Worm (Caenorhabditis elegans) whole organism, young adult: ENCODE measurements around the gene F26D2.15.

Experiments
- B0019.2 ChIP-seq: fragments of 200-800 bp; sonication (Bioruptor generic); conservative IDR thresholded peaks from 2 replicates; pipeline ENCODE4 v1.3.6; 2022; ENCODE audit warnings: missing genetic modification reagents, missing genetic modification characterization, missing compliant biosample characterization
- F37B4.10 ChIP-seq: fragments of 200-800 bp; sonication (Bioruptor generic); IDR thresholded peaks from 2 replicates; pipeline ENCODE4 v1.3.6; 2022; ENCODE audit warnings: missing genetic modification characterization, missing compliant biosample characterization
- F49E8.2 ChIP-seq: sonication (generic microtip); optimal IDR thresholded peaks from 3 replicates; lab custom pipeline; 2017; ENCODE audit warnings: missing genetic modification characterization, mild to moderate bottlenecking, missing compliant biosample characterization, antibody characterized with exemption, moderate library complexity; ENCODE audit not compliant: insufficient read depth
- F52B5.7 ChIP-seq: sonication (generic microtip); optimal IDR thresholded peaks from 2 replicates; lab custom pipeline; 2016; ENCODE audit warnings: mild to moderate bottlenecking, missing genetic modification characterization, missing compliant biosample characterization
- F55B11.4 ChIP-seq: sonication (generic microtip); optimal IDR thresholded peaks from 2 replicates; lab custom pipeline; 2016; ENCODE audit warnings: missing compliant biosample characterization, missing genetic modification characterization, borderline replicate concordance; ENCODE audit not compliant: insufficient read depth
- F57C9.4 ChIP-seq: sonication (generic microtip); optimal IDR thresholded peaks from 2 replicates; lab custom pipeline; 2017; ENCODE audit warnings: mild to moderate bottlenecking, missing genetic modification characterization, missing compliant biosample characterization
- K12H6.12 ChIP-seq: fragments of 200-800 bp; sonication (Bioruptor generic); optimal IDR thresholded peaks from 2 replicates; lab custom pipeline; 2018; ENCODE audit warnings: mild to moderate bottlenecking, missing genetic modification characterization, missing compliant biosample characterization
- T07F8.4 ChIP-seq: sonication (generic microtip); optimal IDR thresholded peaks from 2 replicates; lab custom pipeline; 2016; ENCODE audit warnings: mild to moderate bottlenecking, missing genetic modification characterization, moderate library complexity, missing compliant biosample characterization
- Y53F4B.3 ChIP-seq: fragments of 200-800 bp; sonication (Bioruptor generic); IDR thresholded peaks from 2 replicates; pipeline ENCODE4 v1.3.6; 2022; ENCODE audit warnings: missing genetic modification reagents, missing genetic modification characterization, missing compliant biosample characterization
- Y56A3A.18 ChIP-seq: fragments of 200-800 bp; sonication (Bioruptor generic); IDR thresholded peaks from 2 replicates; pipeline ENCODE4 v1.3.6; 2022; ENCODE audit warnings: missing genetic modification reagents, missing genetic modification characterization, missing compliant biosample characterization
- ZK185.1 ChIP-seq: sonication (generic microtip); optimal IDR thresholded peaks from 2 replicates; lab custom pipeline; 2016; ENCODE audit warnings: mild to moderate bottlenecking, missing genetic modification characterization, missing compliant biosample characterization; ENCODE audit not compliant: poor library complexity, severe bottlenecking
- athp-1 ChIP-seq: sonication (generic microtip); optimal IDR thresholded peaks from 2 replicates; lab custom pipeline; 2017; ENCODE audit warnings: mild to moderate bottlenecking, missing genetic modification characterization, missing compliant biosample characterization
- bed-1 ChIP-seq: fragments of 200-800 bp; sonication (Bioruptor generic); IDR thresholded peaks from 2 replicates; pipeline ENCODE4 v1.3.6; 2022; ENCODE audit warnings: missing genetic modification reagents, missing genetic modification characterization, missing compliant biosample characterization
- cebp-2 ChIP-seq: fragments of 200-800 bp; sonication (Bioruptor generic); IDR thresholded peaks from 2 replicates; pipeline ENCODE4 v1.3.6; 2022; ENCODE audit warnings: missing genetic modification characterization, missing compliant biosample characterization
- chd-7 ChIP-seq: sonication (generic microtip); optimal IDR thresholded peaks from 2 replicates; lab custom pipeline; 2016; ENCODE audit warnings: mild to moderate bottlenecking, missing genetic modification characterization, moderate library complexity, missing compliant biosample characterization
- dpff-1 ChIP-seq: sonication (generic microtip); optimal IDR thresholded peaks from 2 replicates; lab custom pipeline; 2017; ENCODE audit warnings: mild to moderate bottlenecking, missing genetic modification characterization, missing compliant biosample characterization
- efl-1 ChIP-seq: fragments of 150-350 bp; optimal IDR thresholded peaks from 2 replicates; lab custom pipeline; 2014; ENCODE audit warnings: missing biosample characterization, missing genetic modification reagents, missing genetic modification characterization
- egrh-3 ChIP-seq: fragments of 200-800 bp; sonication (Bioruptor generic); IDR thresholded peaks from 2 replicates; pipeline ENCODE4 v1.3.6; 2022; ENCODE audit warnings: missing genetic modification reagents, missing genetic modification characterization, missing compliant biosample characterization
- ekl-4 ChIP-seq: fragments of 200-800 bp; sonication (Bioruptor generic); IDR thresholded peaks from 2 replicates; pipeline ENCODE4 v1.3.6; 2022; ENCODE audit warnings: missing genetic modification reagents, missing genetic modification characterization, missing compliant biosample characterization
- ets-4 ChIP-seq: fragments of 200-800 bp; sonication (Bioruptor generic); optimal IDR thresholded peaks from 2 replicates; lab custom pipeline; 2018; ENCODE audit warnings: mild to moderate bottlenecking, missing genetic modification characterization, missing compliant biosample characterization
- him-1 ChIP-seq: sonication (generic microtip); optimal IDR thresholded peaks from 2 replicates; lab custom pipeline; 2016; ENCODE audit warnings: missing genotype, missing genetic modification reagents, missing genetic modification characterization, missing compliant biosample characterization
- hlh-26 ChIP-seq: fragments of 200-800 bp; sonication (Bioruptor generic); conservative IDR thresholded peaks from 2 replicates; pipeline ENCODE4 v1.3.6; 2022; ENCODE audit warnings: missing genetic modification reagents, missing genetic modification characterization, missing compliant biosample characterization
- hrde-1 ChIP-seq: sonication (generic microtip); optimal IDR thresholded peaks from 2 replicates; lab custom pipeline; 2016; ENCODE audit warnings: missing genetic modification characterization, mild to moderate bottlenecking, missing compliant biosample characterization, moderate library complexity, missing genotype, missing genetic modification reagents, borderline replicate concordance
- lag-1 ChIP-seq: fragments of 200-800 bp; sonication (Bioruptor generic); IDR thresholded peaks from 2 replicates; pipeline ENCODE4 v1.3.6; 2022; ENCODE audit warnings: missing genetic modification reagents, missing genetic modification characterization, missing compliant biosample characterization
- lin-26 ChIP-seq: fragments of 200-800 bp; sonication (Bioruptor generic); IDR thresholded peaks from 2 replicates; pipeline ENCODE4 v1.3.6; 2022; ENCODE audit warnings: missing genetic modification reagents, missing genetic modification characterization, missing compliant biosample characterization
- lin-40 ChIP-seq: sonication (generic microtip); optimal IDR thresholded peaks from 2 replicates; lab custom pipeline; 2016; ENCODE audit warnings: missing genetic modification characterization, mild to moderate bottlenecking, missing compliant biosample characterization, missing genotype, missing genetic modification reagents
- mcd-1 ChIP-seq: fragments of 200-800 bp; sonication (Bioruptor generic); IDR thresholded peaks from 2 replicates; pipeline ENCODE4 v1.3.6; 2022; ENCODE audit warnings: missing genetic modification reagents, missing genetic modification characterization, missing compliant biosample characterization
- mes-4 ChIP-seq: sonication (generic microtip); optimal IDR thresholded peaks from 2 replicates; lab custom pipeline; 2016; ENCODE audit warnings: missing genotype, missing genetic modification characterization, missing compliant biosample characterization
- nhr-90 ChIP-seq: sonication (generic microtip); optimal IDR thresholded peaks from 2 replicates; lab custom pipeline; 2016; ENCODE audit warnings: missing genotype, mild to moderate bottlenecking, missing genetic modification characterization, missing compliant biosample characterization
- pbrm-1 ChIP-seq: fragments of 200-800 bp; sonication (Bioruptor generic); IDR thresholded peaks from 2 replicates; pipeline ENCODE4 v1.3.6; 2022; ENCODE audit warnings: missing genetic modification reagents, missing genetic modification characterization, missing compliant biosample characterization
- pha-4 ChIP-seq: fragments of 150-350 bp; sonication (generic microtip); optimal IDR thresholded peaks from 2 replicates; lab custom pipeline; 2014; ENCODE audit warnings: missing biosample characterization, missing genetic modification reagents, missing genetic modification characterization
- rcor-1 ChIP-seq: fragments of 200-800 bp; sonication (Bioruptor generic); IDR thresholded peaks from 2 replicates; pipeline ENCODE4 v1.3.6; 2022; ENCODE audit warnings: missing genetic modification reagents, missing genetic modification characterization, missing compliant biosample characterization
- rpc-1 ChIP-seq, 2 experiments: fragments of 150-350 bp in 1 of 2; sonication (generic microtip) in 1 of 2; optimal IDR thresholded peaks; 2 replicates each; lab custom pipeline; 2014 to 2018; ENCODE audit warnings: missing biosample characterization in 1 of 2, missing genetic modification characterization in 1 of 2, missing genetic modification reagents in 1 of 2, missing genotype in 1 of 2
- sdz-38 ChIP-seq: sonication (generic microtip); optimal IDR thresholded peaks from 2 replicates; lab custom pipeline; 2016; ENCODE audit warnings: missing genotype, missing genetic modification characterization, missing compliant biosample characterization
- snpc-4 ChIP-seq, 5 experiments: fragments of 150-350 bp in 1 of 5; sonication (generic microtip) in 4 of 5; optimal IDR thresholded peaks; 2 replicates each; lab custom pipeline; 2014 to 2018; ENCODE audit warnings: missing genetic modification characterization in 5 of 5, missing biosample characterization in 3 of 5, antibody characterized with exemption in 2 of 5, mild to moderate bottlenecking in 2 of 5, missing compliant biosample characterization in 2 of 5, missing genotype in 2 of 5, moderate library complexity in 2 of 5, missing genetic modification reagents in 1 of 5
- somi-1 ChIP-seq: fragments of 200-800 bp; sonication (Bioruptor generic); optimal IDR thresholded peaks from 2 replicates; lab custom pipeline; 2018; ENCODE audit warnings: mild to moderate bottlenecking, missing genetic modification characterization, missing compliant biosample characterization
- sptf-2 ChIP-seq: fragments of 200-800 bp; sonication (Bioruptor generic); optimal IDR thresholded peaks from 2 replicates; lab custom pipeline; 2018; ENCODE audit warnings: mild to moderate bottlenecking, missing genetic modification characterization, missing compliant biosample characterization
- unc-130 ChIP-seq: sonication (generic microtip); optimal IDR thresholded peaks from 2 replicates; lab custom pipeline; 2016; ENCODE audit warnings: missing genetic modification reagents, missing genetic modification characterization, missing compliant biosample characterization
- ztf-25 ChIP-seq: fragments of 200-800 bp; sonication (Bioruptor generic); IDR thresholded peaks from 2 replicates; pipeline ENCODE4 v1.3.6; 2022; ENCODE audit warnings: missing genetic modification reagents, missing genetic modification characterization, missing compliant biosample characterization
- ztf-26 ChIP-seq: sonication (generic microtip); optimal IDR thresholded peaks from 2 replicates; lab custom pipeline; 2017; ENCODE audit warnings: missing genetic modification characterization, missing compliant biosample characterization
- ztf-6 ChIP-seq: fragments of 200-800 bp; sonication (Bioruptor generic); IDR thresholded peaks from 2 replicates; pipeline ENCODE4 v1.3.6; 2022; ENCODE audit warnings: missing genetic modification reagents, missing genetic modification characterization, missing compliant biosample characterization

The F26D2.15 gene

ce11 chrV:16401519-16401918, 36.1 kb upstream of the F26D2.15 start, which contains the start of gene F13A7.14 (continued):
- no peak for TF ChIP-seq F37B4.10
- no peak for TF ChIP-seq bed-1 (GFP tag; lab: Robert Waterston, UW)
- TF ChIP-seq somi-1, result peak; percentile 2
- no peak for TF ChIP-seq Y56A3A.18
- TF ChIP-seq ztf-26 (tag; lab: Kevin White, UChicago), result peak; percentile 2
- TF ChIP-seq lin-26 (GFP tag; lab: Robert Waterston, UW), result no peak
- no peak for TF ChIP-seq nhr-90 (tag; lab: Kevin White, UChicago)
- TF ChIP-seq mcd-1 (GFP tag; lab: Robert Waterston, UW), result peak; percentile 86
- peak; percentile 70 for TF ChIP-seq rcor-1 (GFP tag; lab: Robert Waterston, UW)
- peak; percentile 53 for TF ChIP-seq unc-130 (GFP tag; lab: Kevin White, UChicago)
- TF ChIP-seq mes-4 (tag; lab: Kevin White, UChicago), result no peak
- TF ChIP-seq F52B5.7, result no peak
- no peak for TF ChIP-seq pha-4 (tag; lab: Kevin White, UChicago)
- TF ChIP-seq athp-1 (tag; lab: Kevin White, UChicago), result peak; percentile 42
- no peak for TF ChIP-seq F57C9.4 (tag; lab: Kevin White, UChicago)
- no peak for TF ChIP-seq lag-1 (GFP tag; lab: Robert Waterston, UW)
- TF ChIP-seq hlh-26, result no peak
- TF ChIP-seq dpff-1 (tag; lab: Kevin White, UChicago), result no peak
- TF ChIP-seq snpc-4 (GFP tag; optimal IDR thresholded peaks at IDR 0.05; lab: Kevin White, UChicago), result no peak
- TF ChIP-seq snpc-4 (tag; optimal IDR thresholded peaks at IDR 0.05; lab: Kevin White, UChicago), result peak in 3 of 4 experiments; percentile 53 to 72 (median 69)
- TF ChIP-seq lin-40, result no peak
- TF ChIP-seq pbrm-1 (GFP tag; lab: Robert Waterston, UW), result no peak
- TF ChIP-seq K12H6.12 (tag; lab: Kevin White, UChicago), result peak; percentile 42
- no peak for TF ChIP-seq F55B11.4 (tag; lab: Kevin White, UChicago)
- no peak for TF ChIP-seq T07F8.4 (tag; lab: Kevin White, UChicago)
- 0 out of 2 replicates have a peak, but pooled peaks have one; percentile 42 for TF ChIP-seq egrh-3
- no peak for TF ChIP-seq ztf-25 (GFP tag; lab: Robert Waterston, UW)
- TF ChIP-seq him-1 (tag; lab: Kevin White, UChicago), result no peak
- TF ChIP-seq chd-7 (tag; lab: Kevin White, UChicago), result peak; percentile 47
- no peak for TF ChIP-seq B0019.2
- TF ChIP-seq ets-4 (GFP tag; lab: Kevin White, UChicago), result no peak
- TF ChIP-seq rpc-1 (optimal IDR thresholded peaks at IDR 0.05; lab: Kevin White, UChicago), result no peak
- no peak for TF ChIP-seq rpc-1 (tag; optimal IDR thresholded peaks at IDR 0.05; lab: Kevin White, UChicago)
- no peak for TF ChIP-seq sdz-38
- TF ChIP-seq ZK185.1 (tag; lab: Kevin White, UChicago), result peak; percentile 90
- TF ChIP-seq ekl-4 (GFP tag; lab: Robert Waterston, UW), result no peak
- TF ChIP-seq Y53F4B.3 (GFP tag; lab: Robert Waterston, UW), result no peak
- TF ChIP-seq F49E8.2, result no peak
- TF ChIP-seq sptf-2 (GFP tag; lab: Kevin White, UChicago), result no peak
- TF ChIP-seq ztf-6, result no peak

DNA sequence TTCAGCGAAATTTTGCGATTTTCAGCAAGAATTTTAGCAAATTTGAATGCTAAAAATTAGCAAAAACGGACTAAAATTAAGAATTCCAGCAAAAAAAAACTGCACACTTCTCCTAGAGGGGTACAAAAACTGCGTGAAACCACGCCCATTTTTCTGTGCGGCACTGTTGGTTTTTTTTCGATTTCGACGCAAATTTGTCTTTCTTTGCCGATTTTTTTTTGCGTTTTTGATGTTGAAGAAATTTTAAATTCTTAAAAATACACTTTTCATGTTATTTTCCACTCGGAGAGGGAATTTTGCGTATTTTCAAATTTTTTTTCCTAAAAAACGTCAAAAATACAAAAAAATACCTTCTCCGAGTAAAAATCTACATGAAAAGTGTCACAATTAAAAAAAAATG, 33.7 kb upstream of the F26D2.15 start, which contains the start of gene syp-1:
Gene syp-1 (plus strand): TSS at position 301 of the 400 bp plus-strand sequence.
- TF ChIP-seq ztf-26 (tag; lab: Kevin White, UChicago), result no peak
- TF ChIP-seq hrde-1 (tag; lab: Kevin White, UChicago), result no peak
- TF ChIP-seq somi-1, result no peak
- TF ChIP-seq cebp-2 (GFP tag; lab: Robert Waterston, UW), result no peak
- no peak for TF ChIP-seq efl-1
